Fruit fly (Drosophila melanogaster): ENCODE data around the gene hyx.

Gene hyx

DNA sequence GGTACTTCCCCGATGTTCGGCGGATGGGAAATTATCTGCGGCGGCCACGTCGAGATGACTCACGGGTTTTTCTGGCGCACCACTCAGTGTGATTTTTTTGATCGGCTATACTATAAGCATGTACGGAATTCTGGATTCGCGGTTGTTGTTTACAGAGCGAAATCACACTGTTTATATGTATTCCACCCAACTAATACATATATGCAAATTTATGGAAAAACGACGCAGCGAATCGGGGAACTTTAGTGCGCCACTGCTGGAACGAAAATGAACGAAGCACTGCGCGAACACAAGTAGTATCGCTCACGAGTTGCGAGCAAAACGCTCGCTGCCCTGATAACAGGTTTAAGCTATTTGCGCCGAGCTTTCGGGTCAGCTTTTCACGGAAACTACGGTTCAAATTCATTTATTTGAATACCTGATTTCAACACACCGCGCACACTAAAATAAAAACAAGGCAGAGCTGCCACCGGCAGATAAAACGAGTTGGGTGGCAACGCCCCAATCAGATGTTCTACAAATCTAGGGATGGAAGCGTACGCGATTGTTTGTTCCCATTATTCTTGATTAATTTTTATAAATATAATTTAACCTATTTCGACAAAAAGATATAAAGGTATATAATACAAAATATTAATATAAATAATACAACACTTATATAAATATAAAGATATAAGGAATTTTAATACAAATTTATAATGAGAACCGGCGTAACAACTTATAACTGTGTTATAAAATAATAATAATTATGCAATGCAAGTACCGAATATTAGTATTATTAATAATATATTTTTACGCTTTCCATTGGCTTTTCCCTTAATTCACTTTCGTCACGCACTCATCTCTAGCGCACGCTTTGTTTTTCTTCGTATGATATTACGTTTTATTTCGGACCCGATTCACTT, 9.3 kb downstream of the hyx start, which contains the start of gene Rel (continued):
- TF ChIP-seq twi (tag; optimal IDR thresholded peaks at IDR 0.05) = peak; percentile 66
- TF ChIP-seq crp (GFP tag; optimal IDR thresholded peaks at IDR 0.05) = peak; percentile 32 to 89
- TF ChIP-seq B-H1 (GFP tag; IDR thresholded peaks at IDR 0.05) = no peak
- no peak for TF ChIP-seq lmd (GFP tag; IDR thresholded peaks at IDR 0.05)
- peak; percentile 83 for TF ChIP-seq gro (GFP tag; optimal IDR thresholded peaks at IDR 0.05)
- TF ChIP-seq CG2712 (tag; optimal IDR thresholded peaks at IDR 0.05) = peak; percentile 91
- peak; percentile 4 for TF ChIP-seq stwl (tag; optimal IDR thresholded peaks at IDR 0.05)
- peak; percentile 4 for TF ChIP-seq CG13123 (GFP tag; optimal IDR thresholded peaks at IDR 0.05)
- peak; percentile 73 for TF ChIP-seq Nf-YC (tag; optimal IDR thresholded peaks at IDR 0.05)
- TF ChIP-seq pho (GFP tag; optimal IDR thresholded peaks at IDR 0.05) = peak; percentile 24
- TF ChIP-seq CG1792 (GFP tag; optimal IDR thresholded peaks at IDR 0.05) = no peak
- no peak for TF ChIP-seq Asciz (GFP tag; optimal IDR thresholded peaks at IDR 0.05)
- TF ChIP-seq Chrac-16 (GFP tag; optimal IDR thresholded peaks at IDR 0.05) = peak; percentile 23
- TF ChIP-seq CG7745 (tag; optimal IDR thresholded peaks at IDR 0.05) = no peak
- TF ChIP-seq Blimp-1 (GFP tag; optimal IDR thresholded peaks at IDR 0.05) = peak; percentile 83
- TF ChIP-seq Nf-YA (GFP tag; IDR thresholded peaks at IDR 0.05) = no peak
- TF ChIP-seq NC2α (GFP tag; optimal IDR thresholded peaks at IDR 0.05) = no peak
- TF ChIP-seq da (GFP tag; optimal IDR thresholded peaks at IDR 0.05) = no peak
- peak; percentile 74 for TF ChIP-seq CG10147 (GFP tag; optimal IDR thresholded peaks at IDR 0.05)
- peak; percentile 13 for TF ChIP-seq CG8089 (GFP tag; optimal IDR thresholded peaks at IDR 0.05)
- peak; percentile 51 for TF ChIP-seq CTCF (GFP tag; optimal IDR thresholded peaks at IDR 0.05)
- peak; percentile 70 for TF ChIP-seq lbe (GFP tag; optimal IDR thresholded peaks at IDR 0.05)
- TF ChIP-seq CG31224 (GFP tag; IDR thresholded peaks at IDR 0.05) = no peak
- no peak for TF ChIP-seq HmgD (GFP tag; optimal IDR thresholded peaks at IDR 0.05)
- peak; percentile 54 for TF ChIP-seq D19B (GFP tag; optimal IDR thresholded peaks at IDR 0.05)
- TF ChIP-seq CG10979 (tag; optimal IDR thresholded peaks at IDR 0.05) = peak; percentile 74
- TF ChIP-seq hth (optimal IDR thresholded peaks at IDR 0.05) = no peak
- no peak for TF ChIP-seq CG14860 (GFP tag; IDR thresholded peaks at IDR 0.05; ENCODE audit: partially characterized antibody)
- TF ChIP-seq CG2120 (GFP tag; optimal IDR thresholded peaks at IDR 0.05) = peak; percentile 28
- TF ChIP-seq chif (GFP tag; optimal IDR thresholded peaks at IDR 0.05) = no peak
- no peak for TF ChIP-seq CG11456 (GFP tag; IDR thresholded peaks at IDR 0.05)
- TF ChIP-seq kni (GFP tag; optimal IDR thresholded peaks at IDR 0.05) = peak; percentile 42
- TF ChIP-seq caup (GFP tag; optimal IDR thresholded peaks at IDR 0.05; ENCODE audit: severe bottlenecking) = peak; percentile 52
- peak; percentile 56 for TF ChIP-seq Max (GFP tag; optimal IDR thresholded peaks at IDR 0.05)
- TF ChIP-seq ssp (GFP tag; IDR thresholded peaks at IDR 0.05) = no peak
- TF ChIP-seq CG7357 (GFP tag; IDR thresholded peaks at IDR 0.05) = no peak
- no peak for TF ChIP-seq Ptx1 (GFP tag; IDR thresholded peaks at IDR 0.05)
- peak; percentile 61 for TF ChIP-seq unpg (GFP tag; optimal IDR thresholded peaks at IDR 0.05)
- peak; percentile 2 for TF ChIP-seq CG2202 (tag; optimal IDR thresholded peaks at IDR 0.05)
- TF ChIP-seq wor (GFP tag; IDR thresholded peaks at IDR 0.05) = no peak
- TF ChIP-seq lola (GFP tag; optimal IDR thresholded peaks at IDR 0.05) = peak in 1 of 3 experiments; percentile 88
- TF ChIP-seq Tbp (GFP tag; optimal IDR thresholded peaks at IDR 0.05) = no peak
- peak; percentile 98 for TF ChIP-seq CG10543 (GFP tag; optimal IDR thresholded peaks at IDR 0.05)
- peak; percentile 51 for TF ChIP-seq CG9817 (tag; optimal IDR thresholded peaks at IDR 0.05)
- peak; percentile 88 for TF ChIP-seq Dp (GFP tag; optimal IDR thresholded peaks at IDR 0.05)
- TF ChIP-seq fu2 (GFP tag; optimal IDR thresholded peaks at IDR 0.05) = no peak
- no peak for TF ChIP-seq CG15073 (GFP tag; optimal IDR thresholded peaks at IDR 0.05)
- TF ChIP-seq CG2875 (GFP tag; optimal IDR thresholded peaks at IDR 0.05) = peak; percentile 11
- peak; percentile 59 for TF ChIP-seq her (GFP tag; optimal IDR thresholded peaks at IDR 0.05)
